Worm (Caenorhabditis elegans) whole organism, mixed stage, embryonic: ENCODE results near the gene cpx-2.

ENCODE experiments used
- M03D4.4 ChIP-seq: sonication (generic microtip); optimal IDR thresholded peaks from 2 replicates; lab custom pipeline; 2017; ENCODE audit warnings: mild to moderate bottlenecking, missing genetic modification characterization, missing compliant biosample characterization
- bed-3 ChIP-seq: fragments of 200-800 bp; sonication (Bioruptor generic); optimal IDR thresholded peaks from 3 replicates; lab custom pipeline; 2018; ENCODE audit warnings: mild to moderate bottlenecking, missing genetic modification characterization, moderate library complexity, missing compliant biosample characterization
- blmp-1 ChIP-seq: fragments of 150-350 bp; optimal IDR thresholded peaks from 2 replicates; lab custom pipeline; 2014; ENCODE audit warnings: missing biosample characterization, missing genetic modification characterization
- ceh-39 ChIP-seq: fragments of 150-350 bp; optimal IDR thresholded peaks from 2 replicates; lab custom pipeline; 2014; ENCODE audit warnings: missing biosample characterization, missing genetic modification characterization
- ceh-43 ChIP-seq: fragments of 200-800 bp; sonication (Bioruptor generic); optimal IDR thresholded peaks from 2 replicates; lab custom pipeline; 2018; ENCODE audit warnings: mild to moderate bottlenecking, missing genetic modification characterization, moderate library complexity, missing compliant biosample characterization
- ceh-83 ChIP-seq: fragments of 200-800 bp; sonication (Bioruptor generic); optimal IDR thresholded peaks from 2 replicates; lab custom pipeline; 2018; ENCODE audit warnings: mild to moderate bottlenecking, missing genetic modification characterization, missing compliant biosample characterization
- ces-1 ChIP-seq: fragments of 150-350 bp; optimal IDR thresholded peaks from 2 replicates; lab custom pipeline; 2014; ENCODE audit warnings: missing biosample characterization, missing genetic modification reagents, missing genetic modification characterization
- cnd-1 ChIP-seq: fragments of 200-800 bp; sonication (Bioruptor generic); optimal IDR thresholded peaks from 2 replicates; lab custom pipeline; 2018; ENCODE audit warnings: mild to moderate bottlenecking, missing genetic modification characterization, missing compliant biosample characterization
- drap-1 ChIP-seq: fragments of 200-800 bp; sonication (Bioruptor generic); optimal IDR thresholded peaks from 3 replicates; lab custom pipeline; 2018; ENCODE audit warnings: mild to moderate bottlenecking, missing genetic modification characterization, missing compliant biosample characterization
- elt-1 ChIP-seq: sonication (generic microtip); optimal IDR thresholded peaks from 2 replicates; lab custom pipeline; 2017; ENCODE audit warnings: missing genetic modification characterization, mild to moderate bottlenecking, missing compliant biosample characterization, antibody characterized with exemption, moderate library complexity, borderline replicate concordance; ENCODE audit not compliant: insufficient read depth
- elt-3 ChIP-seq: fragments of 150-350 bp; optimal IDR thresholded peaks from 2 replicates; lab custom pipeline; 2014; ENCODE audit warnings: missing biosample characterization, missing genetic modification characterization
- flh-1 ChIP-seq: fragments of 200-800 bp; sonication (Bioruptor generic); optimal IDR thresholded peaks from 2 replicates; lab custom pipeline; 2018; ENCODE audit warnings: mild to moderate bottlenecking, missing genetic modification characterization, moderate library complexity, missing compliant biosample characterization
- ham-2 ChIP-seq: fragments of 200-800 bp; sonication (Bioruptor generic); optimal IDR thresholded peaks from 2 replicates; lab custom pipeline; 2018; ENCODE audit warnings: mild to moderate bottlenecking, missing genetic modification characterization, missing compliant biosample characterization
- hlh-1 ChIP-seq: fragments of 150-350 bp; optimal IDR thresholded peaks from 2 replicates; lab custom pipeline; 2014; ENCODE audit warnings: missing biosample characterization, missing genetic modification reagents, missing genetic modification characterization
- lin-13 ChIP-seq: fragments of 150-350 bp; optimal IDR thresholded peaks from 2 replicates; lab custom pipeline; 2014; ENCODE audit warnings: missing biosample characterization, missing genetic modification characterization
- lin-32 ChIP-seq: fragments of 200-800 bp; sonication (Bioruptor generic); optimal IDR thresholded peaks from 2 replicates; lab custom pipeline; 2018; ENCODE audit warnings: mild to moderate bottlenecking, missing genetic modification characterization, missing compliant biosample characterization
- lsy-2 ChIP-seq: fragments of 150-350 bp; optimal IDR thresholded peaks from 2 replicates; lab custom pipeline; 2014; ENCODE audit warnings: missing biosample characterization, missing genetic modification characterization
- mab-5 ChIP-seq: fragments of 150-350 bp; optimal IDR thresholded peaks from 2 replicates; lab custom pipeline; 2014; ENCODE audit warnings: missing biosample characterization, missing genetic modification characterization
- mep-1 ChIP-seq: fragments of 150-350 bp; optimal IDR thresholded peaks from 2 replicates; lab custom pipeline; 2017; ENCODE audit warnings: missing biosample characterization, missing genetic modification reagents, missing genetic modification characterization, inconsistent platforms
- mls-2 ChIP-seq: sonication (generic microtip); optimal IDR thresholded peaks from 2 replicates; lab custom pipeline; 2016; ENCODE audit warnings: mild to moderate bottlenecking, missing genetic modification characterization, moderate library complexity, missing compliant biosample characterization
- nhr-12 ChIP-seq: fragments of 150-350 bp; optimal IDR thresholded peaks from 2 replicates; lab custom pipeline; 2014; ENCODE audit warnings: missing biosample characterization, missing genetic modification characterization
- nhr-2 ChIP-seq: fragments of 150-350 bp; optimal IDR thresholded peaks from 2 replicates; lab custom pipeline; 2014; ENCODE audit warnings: missing biosample characterization, missing genetic modification characterization
- nhr-76 ChIP-seq: sonication (generic microtip); optimal IDR thresholded peaks from 2 replicates; lab custom pipeline; 2017; ENCODE audit warnings: missing biosample characterization, missing genetic modification characterization
- pha-4 ChIP-seq: fragments of 150-350 bp; optimal IDR thresholded peaks from 2 replicates; lab custom pipeline; 2018; ENCODE audit warnings: missing biosample characterization, missing genetic modification reagents, missing genetic modification characterization
- snpc-4 ChIP-seq: fragments of 150-350 bp; optimal IDR thresholded peaks from 2 replicates; lab custom pipeline; 2014; ENCODE audit warnings: missing biosample characterization, missing genetic modification characterization
- sptf-1 ChIP-seq: sonication (generic microtip); optimal IDR thresholded peaks from 2 replicates; lab custom pipeline; 2017; ENCODE audit warnings: mild to moderate bottlenecking, missing genetic modification characterization, moderate library complexity, missing compliant biosample characterization
- tbx-8 ChIP-seq: fragments of 200-800 bp; sonication (Bioruptor generic); optimal IDR thresholded peaks from 2 replicates; lab custom pipeline; 2018; ENCODE audit warnings: mild to moderate bottlenecking, missing genetic modification characterization, moderate library complexity, missing compliant biosample characterization
- unc-120 ChIP-seq: sonication (generic microtip); optimal IDR thresholded peaks from 2 replicates; lab custom pipeline; 2017; ENCODE audit warnings: missing genetic modification characterization, missing compliant biosample characterization; ENCODE audit not compliant: poor library complexity, severe bottlenecking
- unc-39 ChIP-seq: fragments of 150-350 bp; optimal IDR thresholded peaks from 2 replicates; lab custom pipeline; 2014; ENCODE audit warnings: missing biosample characterization, missing genetic modification characterization
- unc-62 ChIP-seq: fragments of 150-350 bp; optimal IDR thresholded peaks from 2 replicates; lab custom pipeline; 2014; ENCODE audit warnings: missing biosample characterization, missing genetic modification reagents, missing genetic modification characterization
- ztf-11 ChIP-seq: fragments of 150-350 bp; optimal IDR thresholded peaks from 2 replicates; lab custom pipeline; 2014; ENCODE audit warnings: missing biosample characterization, missing genetic modification characterization

The cpx-2 gene

ce11 chrX:13091199-13091598, 20.2 kb upstream of the cpx-2 start:
- TF ChIP-seq nhr-12 (tag; lab: Kevin White, UChicago): no peak
- TF ChIP-seq mab-5 (tag; lab: Kevin White, UChicago): no peak
- no peak for TF ChIP-seq lsy-2 (tag; lab: Kevin White, UChicago)
- no peak for TF ChIP-seq bed-3 (GFP tag; lab: Kevin White, UChicago)
- TF ChIP-seq ceh-43 (GFP tag; lab: Kevin White, UChicago): no peak
- TF ChIP-seq lin-32 (GFP tag; lab: Kevin White, UChicago): no peak
- no peak for TF ChIP-seq tbx-8
- TF ChIP-seq blmp-1 (tag; lab: Kevin White, UChicago): no peak
- no peak for TF ChIP-seq ham-2 (GFP tag; lab: Kevin White, UChicago)
- TF ChIP-seq nhr-76 (tag; lab: Kevin White, UChicago): no peak
- no peak for TF ChIP-seq unc-62 (GFP tag; lab: Kevin White, UChicago)
- TF ChIP-seq mep-1: no peak
- no peak for TF ChIP-seq nhr-2 (tag; lab: Kevin White, UChicago)
- TF ChIP-seq unc-39 (tag; lab: Kevin White, UChicago): no peak
- TF ChIP-seq unc-120 (tag; lab: Kevin White, UChicago): no peak
- TF ChIP-seq elt-3 (tag; lab: Kevin White, UChicago): no peak
- no peak for TF ChIP-seq cnd-1 (tag; lab: Kevin White, UChicago)
- TF ChIP-seq snpc-4 (tag; lab: Kevin White, UChicago): no peak

- TF ChIP-seq elt-3 (tag; lab: Kevin White, UChicago): no peak
- no peak for TF ChIP-seq cnd-1 (tag; lab: Kevin White, UChicago)
- TF ChIP-seq ces-1 (GFP tag; lab: Kevin White, UChicago): no peak
- TF ChIP-seq unc-120 (tag; lab: Kevin White, UChicago): no peak
- no peak for TF ChIP-seq snpc-4 (tag; lab: Kevin White, UChicago)
- TF ChIP-seq ceh-39 (tag; lab: Kevin White, UChicago): no peak
- TF ChIP-seq mab-5 (tag; lab: Kevin White, UChicago): no peak
Measured at ce11 chrX:13090665-13091064, 19.6 kb upstream of the cpx-2 start, which contains the start of gene R03G8.3. Gene R03G8.3, plus strand, starts transcription at chrX:13090965.

DNA sequence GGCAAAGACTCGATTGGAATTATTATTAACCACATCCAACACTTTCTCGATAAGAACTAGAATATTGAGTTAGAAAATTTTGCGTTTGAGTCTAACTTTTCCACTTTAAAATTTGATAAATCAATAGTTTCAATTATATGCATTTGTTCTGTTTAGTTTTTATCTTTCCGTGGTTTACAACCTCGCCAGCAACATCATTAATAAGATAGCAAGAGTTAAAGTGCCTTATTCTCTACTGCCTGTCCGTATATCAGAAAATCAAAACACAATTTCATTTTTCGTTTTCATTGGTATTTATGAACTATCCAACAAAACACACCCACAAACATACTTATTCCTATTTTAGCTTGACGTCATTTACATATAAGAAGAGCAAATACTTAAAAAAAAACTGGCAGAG, 17.5 kb upstream of the cpx-2 start:
- TF ChIP-seq pha-4 (tag; lab: Kevin White, UChicago) (no peak), flh-1 (GFP tag; lab: Kevin White, UChicago) (no peak), tbx-8 (no peak), blmp-1 (tag; lab: Kevin White, UChicago) (no peak), lin-32 (GFP tag; lab: Kevin White, UChicago) (no peak), elt-3 (tag; lab: Kevin White, UChicago) (no peak), hlh-1 (tag; lab: Kevin White, UChicago) (no peak), mab-5 (tag; lab: Kevin White, UChicago) (no peak), elt-1 (tag; lab: Kevin White, UChicago) (no peak), snpc-4 (tag; lab: Kevin White, UChicago) (no peak), unc-39 (tag; lab: Kevin White, UChicago) (no peak), lin-13 (tag; lab: Kevin White, UChicago) (no peak), ham-2 (GFP tag; lab: Kevin White, UChicago) (no peak), drap-1 (GFP tag; lab: Kevin White, UChicago) (no peak), bed-3 (GFP tag; lab: Kevin White, UChicago) (no peak)

DNA sequence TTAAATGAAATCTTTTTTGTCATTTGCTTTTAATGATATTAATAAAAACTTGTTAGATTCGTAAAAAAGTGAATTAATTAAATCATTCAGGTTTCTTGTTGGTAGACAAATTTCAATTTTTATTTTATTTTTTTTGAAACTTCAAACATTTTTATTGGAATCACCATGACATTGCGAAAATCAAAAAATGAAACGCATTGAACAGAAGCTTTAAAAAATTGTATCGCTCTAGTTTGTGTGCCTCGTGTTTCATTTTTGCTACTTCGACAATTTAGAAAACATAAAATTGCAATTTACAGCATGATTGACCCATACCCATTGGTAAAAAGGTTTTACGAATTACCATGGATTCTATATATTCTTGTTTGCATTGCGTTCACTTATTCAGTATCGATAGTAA, 13.3 kb upstream of the cpx-2 start, which contains the start of gene R03G8.1:
TSS of gene R03G8.1 (plus strand) at position 301 of the 400 bp plus-strand sequence.
- no peak for TF ChIP-seq lin-13 (tag; lab: Kevin White, UChicago)
- no peak for TF ChIP-seq ceh-83 (GFP tag; lab: Kevin White, UChicago)
- TF ChIP-seq ztf-11: no peak
- no peak for TF ChIP-seq M03D4.4 (tag; lab: Kevin White, UChicago)
- no peak for TF ChIP-seq pha-4 (tag; lab: Kevin White, UChicago)

ce11 chrX:13082326-13082725, 11.3 kb upstream of the cpx-2 start, which contains the start of gene str-10:
Gene str-10, plus strand, starts transcription at chrX:13082626.
- TF ChIP-seq ceh-39 (tag; lab: Kevin White, UChicago) (no peak), sptf-1 (tag; lab: Kevin White, UChicago) (no peak), mls-2 (tag; lab: Kevin White, UChicago) (no peak), elt-1 (tag; lab: Kevin White, UChicago) (no peak), ceh-83 (GFP tag; lab: Kevin White, UChicago) (no peak), snpc-4 (tag; lab: Kevin White, UChicago) (no peak), ham-2 (GFP tag; lab: Kevin White, UChicago) (no peak), unc-39 (tag; lab: Kevin White, UChicago) (no peak), lin-32 (GFP tag; lab: Kevin White, UChicago) (no peak), blmp-1 (tag; lab: Kevin White, UChicago) (no peak), nhr-2 (tag; lab: Kevin White, UChicago) (no peak), unc-62 (GFP tag; lab: Kevin White, UChicago) (no peak), unc-120 (tag; lab: Kevin White, UChicago) (no peak), hlh-1 (tag; lab: Kevin White, UChicago) (no peak), mab-5 (tag; lab: Kevin White, UChicago) (no peak), bed-3 (GFP tag; lab: Kevin White, UChicago) (no peak), lsy-2 (tag; lab: Kevin White, UChicago) (no peak), flh-1 (GFP tag; lab: Kevin White, UChicago) (no peak), mep-1 (no peak)
